Worm (Caenorhabditis elegans) whole organism, L3 larva: ENCODE data around the gene K11D12.7.
A peak's percentile ranks its signal among the peaks of the same experiment; 100 is the strongest.

Experiments
- aly-2 ChIP-seq: fragments of 150-350 bp; optimal IDR thresholded peaks from 2 replicates; lab custom pipeline; 2014; ENCODE audit warnings: missing biosample characterization, missing genetic modification characterization
- ceh-28 ChIP-seq: fragments of 150-350 bp; optimal IDR thresholded peaks from 2 replicates; lab custom pipeline; 2014; ENCODE audit warnings: missing biosample characterization, missing genetic modification reagents, missing genetic modification characterization
- egl-27 ChIP-seq: sonication (generic microtip); optimal IDR thresholded peaks from 4 replicates; lab custom pipeline; 2017; ENCODE audit warnings: missing biosample characterization, missing genetic modification reagents, missing genetic modification characterization
- elt-1 ChIP-seq: fragments of 150-350 bp; optimal IDR thresholded peaks from 2 replicates; lab custom pipeline; 2014; ENCODE audit warnings: missing biosample characterization, missing genetic modification characterization
- elt-2 ChIP-seq: sonication (generic microtip); optimal IDR thresholded peaks from 2 replicates; lab custom pipeline; 2016; ENCODE audit warnings: missing genetic modification reagents, mild to moderate bottlenecking, missing genetic modification characterization, missing compliant biosample characterization
- eor-1 ChIP-seq, 2 experiments: fragments of 150-350 bp; optimal IDR thresholded peaks; 2 replicates each; lab custom pipeline; 2014 to 2018; ENCODE audit warnings: missing biosample characterization in 2 of 2, missing genetic modification characterization in 2 of 2
- fos-1 ChIP-seq: fragments of 150-350 bp; optimal IDR thresholded peaks from 2 replicates; lab custom pipeline; 2014; ENCODE audit warnings: missing biosample characterization, missing genetic modification characterization
- jun-1 ChIP-seq: fragments of 150-350 bp; optimal IDR thresholded peaks from 2 replicates; lab custom pipeline; 2014; ENCODE audit warnings: missing biosample characterization, missing genetic modification reagents, missing genetic modification characterization
- lin-39 ChIP-seq: fragments of 150-350 bp; optimal IDR thresholded peaks from 2 replicates; lab custom pipeline; 2018; ENCODE audit warnings: missing biosample characterization, missing genetic modification reagents, missing genetic modification characterization
- lsy-12 ChIP-seq: sonication (generic microtip); optimal IDR thresholded peaks from 2 replicates; lab custom pipeline; 2016; ENCODE audit warnings: mild to moderate bottlenecking, missing genetic modification characterization, missing compliant biosample characterization
- nhr-11 ChIP-seq: fragments of 150-350 bp; optimal IDR thresholded peaks from 2 replicates; lab custom pipeline; 2014; ENCODE audit warnings: missing biosample characterization, missing genetic modification characterization
- nhr-12 ChIP-seq: fragments of 150-350 bp; optimal IDR thresholded peaks from 2 replicates; lab custom pipeline; 2014; ENCODE audit warnings: missing biosample characterization, missing genetic modification characterization
- nhr-23 ChIP-seq: fragments of 150-350 bp; optimal IDR thresholded peaks from 2 replicates; lab custom pipeline; 2014; ENCODE audit warnings: missing biosample characterization, missing genetic modification reagents, missing genetic modification characterization
- nhr-237 ChIP-seq: fragments of 150-350 bp; optimal IDR thresholded peaks from 2 replicates; lab custom pipeline; 2014; ENCODE audit warnings: missing biosample characterization, missing genetic modification characterization
- nhr-25 ChIP-seq: sonication (generic microtip); optimal IDR thresholded peaks from 2 replicates; lab custom pipeline; 2017; ENCODE audit warnings: missing biosample characterization, missing genetic modification characterization
- nhr-28 ChIP-seq: fragments of 150-350 bp; optimal IDR thresholded peaks from 2 replicates; lab custom pipeline; 2014; ENCODE audit warnings: missing biosample characterization, missing genetic modification characterization
- nhr-67 ChIP-seq: fragments of 150-350 bp; optimal IDR thresholded peaks from 2 replicates; lab custom pipeline; 2014; ENCODE audit warnings: missing biosample characterization, missing genetic modification characterization
- nhr-76 ChIP-seq: fragments of 150-350 bp; sonication (generic microtip); optimal IDR thresholded peaks from 5 replicates; lab custom pipeline; 2014; ENCODE audit warnings: missing biosample characterization, missing genetic modification characterization
- nhr-77 ChIP-seq: fragments of 150-350 bp; optimal IDR thresholded peaks from 2 replicates; lab custom pipeline; 2014; ENCODE audit warnings: missing biosample characterization, missing genetic modification characterization
- pha-4 ChIP-seq: fragments of 150-350 bp; optimal IDR thresholded peaks from 2 replicates; lab custom pipeline; 2014; ENCODE audit warnings: missing biosample characterization, missing genetic modification reagents, missing genetic modification characterization
- pqm-1 ChIP-seq: fragments of 150-350 bp; optimal IDR thresholded peaks from 2 replicates; lab custom pipeline; 2017; ENCODE audit warnings: missing biosample characterization, missing genetic modification characterization, inconsistent platforms
- sea-2 ChIP-seq: fragments of 150-350 bp; sonication (generic microtip); optimal IDR thresholded peaks from 4 replicates; lab custom pipeline; 2014; ENCODE audit warnings: missing biosample characterization, missing genetic modification reagents, missing genetic modification characterization
- snpc-4 ChIP-seq: fragments of 150-350 bp; optimal IDR thresholded peaks from 2 replicates; lab custom pipeline; 2014; ENCODE audit warnings: missing biosample characterization, missing genetic modification characterization
- tbx-2 ChIP-seq: sonication (generic microtip); optimal IDR thresholded peaks from 2 replicates; lab custom pipeline; 2016; ENCODE audit warnings: mild to moderate bottlenecking, missing genetic modification characterization, missing compliant biosample characterization
- unc-62 ChIP-seq: fragments of 150-350 bp; sonication (generic microtip); optimal IDR thresholded peaks from 4 replicates; lab custom pipeline; 2014; ENCODE audit warnings: missing biosample characterization, missing genetic modification reagents, missing genetic modification characterization
- ztf-4 ChIP-seq: fragments of 150-350 bp; optimal IDR thresholded peaks from 2 replicates; lab custom pipeline; 2014; ENCODE audit warnings: missing biosample characterization, missing genetic modification characterization

The K11D12.7 gene

ce11 chrV:5018810-5019274, 17.4 kb downstream of the K11D12.7 start, which contains the start of gene srr-4:
Gene srr-4, plus strand, starts transcription at chrV:5019224.
- peak; percentile 28 for TF ChIP-seq pqm-1
- no peak for TF ChIP-seq lin-39 (tag; lab: Kevin White, UChicago)
- no peak for TF ChIP-seq nhr-77
- no peak for TF ChIP-seq nhr-67 (tag; lab: Kevin White, UChicago)
- TF ChIP-seq nhr-28 = no peak
- no peak for TF ChIP-seq unc-62 (GFP tag; lab: Kevin White, UChicago)
- TF ChIP-seq, all 47 proteins: peak for 1

ce11 chrV:5018067-5018466, 18.2 kb downstream of the K11D12.7 start:
- peak; percentile 86 for TF ChIP-seq elt-2 (tag; lab: Kevin White, UChicago)
- TF ChIP-seq nhr-11 = no peak
- TF ChIP-seq pqm-1 = peak; percentile 85
- no peak for TF ChIP-seq fos-1 (tag; lab: Kevin White, UChicago)

ce11 chrV:5016728-5017127, 19.5 kb downstream of the K11D12.7 start:
- TF ChIP-seq snpc-4 (tag; lab: Kevin White, UChicago) = no peak
- no peak for TF ChIP-seq pha-4 (tag; lab: Kevin White, UChicago)
- no peak for TF ChIP-seq lsy-12 (tag; lab: Kevin White, UChicago)
- no peak for TF ChIP-seq unc-62 (GFP tag; lab: Kevin White, UChicago)
- TF ChIP-seq nhr-11 = no peak
- no peak for TF ChIP-seq nhr-76 (tag; lab: Kevin White, UChicago)

- TF ChIP-seq lin-39 (tag; lab: Kevin White, UChicago) = no peak
- TF ChIP-seq fos-1 (tag; lab: Kevin White, UChicago) = no peak
- TF ChIP-seq egl-27 (tag; lab: Kevin White, UChicago) = peak; percentile 28
- TF ChIP-seq nhr-25 (tag; lab: Kevin White, UChicago) = no peak
- TF ChIP-seq nhr-76 (tag; lab: Kevin White, UChicago) = no peak
- TF ChIP-seq lsy-12 (tag; lab: Kevin White, UChicago) = no peak
- TF ChIP-seq pqm-1 = peak; percentile 97
- no peak for TF ChIP-seq ceh-28 (tag; lab: Kevin White, UChicago)
- TF ChIP-seq ztf-4 = no peak
- TF ChIP-seq aly-2 (tag; lab: Kevin White, UChicago) = no peak
- TF ChIP-seq eor-1 (tag; optimal IDR thresholded peaks at IDR 0.05; lab: Kevin White, UChicago) = no peak
- peak; percentile 80 for TF ChIP-seq elt-2 (tag; lab: Kevin White, UChicago)
- TF ChIP-seq jun-1 = peak; percentile 66
These were observed 23.9 kb downstream of the K11D12.7 start, which contains the start of gene srr-6 for ce11 chrV:5012193-5012853. Gene srr-6, plus strand, starts transcription at chrV:5012803.

- no peak for TF ChIP-seq nhr-237 (tag; lab: Kevin White, UChicago)
- no peak for TF ChIP-seq eor-1 (tag; optimal IDR thresholded peaks at IDR 0.05; lab: Kevin White, UChicago)
- no peak for TF ChIP-seq ztf-4
- no peak for TF ChIP-seq jun-1
These were observed 34.9 kb downstream of the K11D12.7 start, which contains the start of gene srr-8 for ce11 chrV:5001386-5001785. Gene srr-8, plus strand, starts transcription at chrV:5001686.

ce11 chrV:5000406-5000805, 35.9 kb downstream of the K11D12.7 start, which contains the start of gene ugt-7:
Gene ugt-7, minus strand, starts transcription at chrV:5000566.
- TF ChIP-seq pqm-1 (peak; percentile 27), unc-62 (GFP tag; lab: Kevin White, UChicago) (no peak), elt-2 (tag; lab: Kevin White, UChicago) (peak; percentile 57)

ce11 chrV:4995155-4995554, 41.1 kb downstream of the K11D12.7 start, which contains the start of gene ncx-9:
Gene ncx-9, minus strand, starts transcription at chrV:4995255.
- TF ChIP-seq tbx-2 (tag; lab: Kevin White, UChicago) = no peak
- no peak for TF ChIP-seq elt-1 (tag; lab: Kevin White, UChicago)
- no peak for TF ChIP-seq aly-2 (tag; lab: Kevin White, UChicago)
- TF ChIP-seq jun-1 = no peak
- no peak for TF ChIP-seq lin-39 (tag; lab: Kevin White, UChicago)
- no peak for TF ChIP-seq sea-2 (GFP tag; lab: Kevin White, UChicago)
- no peak for TF ChIP-seq unc-62 (GFP tag; lab: Kevin White, UChicago)
- no peak for TF ChIP-seq nhr-12 (tag; lab: Kevin White, UChicago)
- no peak for TF ChIP-seq nhr-23 (tag; lab: Kevin White, UChicago)
- no peak for TF ChIP-seq nhr-67 (tag; lab: Kevin White, UChicago)
